Fruit fly (Drosophila melanogaster) whole organism, wandering third instar larva: ENCODE results near the gene Nak.

Source experiments
- Abd-B ChIP-seq: fragments of >200 bp; optimal IDR thresholded peaks from 2 replicates; lab custom pipeline; 2017; ENCODE audit warnings: missing biosample characterization, missing genetic modification characterization
- CG9705 ChIP-seq: fragments of 200-800 bp; sonication (Bioruptor generic); optimal IDR thresholded peaks from 2 replicates; lab custom pipeline; 2018; ENCODE audit warnings: missing biosample characterization, mild to moderate bottlenecking, missing genetic modification characterization
- CrebA ChIP-seq: fragments of 200-800 bp; sonication (Bioruptor generic); optimal IDR thresholded peaks from 2 replicates; lab custom pipeline; 2016; ENCODE audit warnings: missing biosample characterization, mild to moderate bottlenecking, missing genetic modification characterization, borderline replicate concordance
- Dfd ChIP-seq: fragments of >200 bp; optimal IDR thresholded peaks from 2 replicates; lab custom pipeline; 2017; ENCODE audit warnings: missing biosample characterization, missing genetic modification characterization
- Dif ChIP-seq: fragments of 200-275, 200-300 bp; sonication (Bioruptor generic); optimal IDR thresholded peaks from 2 replicates; lab custom pipeline; 2018; ENCODE audit warnings: missing biosample characterization, missing genetic modification characterization; ENCODE audit not compliant: partially characterized antibody
- GATAd ChIP-seq: sonication (Bioruptor generic); optimal IDR thresholded peaks from 2 replicates; lab custom pipeline; 2016; ENCODE audit warnings: missing biosample characterization, missing genetic modification characterization
- HLH106 ChIP-seq: fragments of 200-800 bp; optimal IDR thresholded peaks from 3 replicates; lab custom pipeline; 2019; ENCODE audit warnings: missing biosample characterization, mild to moderate bottlenecking, missing genetic modification characterization, moderate library complexity
- Hnf4 ChIP-seq: fragments of 200-800 bp; sonication (Bioruptor generic); optimal IDR thresholded peaks from 2 replicates; lab custom pipeline; 2016; ENCODE audit warnings: missing biosample characterization, mild to moderate bottlenecking, missing genetic modification characterization
- Hr83 ChIP-seq: fragments of 200-300 bp; sonication (Bioruptor generic); optimal IDR thresholded peaks from 2 replicates; lab custom pipeline; 2016; ENCODE audit warnings: missing biosample characterization, mild to moderate bottlenecking, missing genetic modification characterization, moderate library complexity; ENCODE audit not compliant: poor library complexity, severe bottlenecking
- Mio ChIP-seq: sonication (Bioruptor generic); optimal IDR thresholded peaks from 2 replicates; lab custom pipeline; 2016; ENCODE audit warnings: missing biosample characterization, missing genetic modification characterization
- Myc ChIP-seq: fragments of >200 bp; optimal IDR thresholded peaks from 2 replicates; lab custom pipeline; 2017
- OdsH ChIP-seq: fragments of 200-800 bp; sonication (Bioruptor generic); optimal IDR thresholded peaks from 2 replicates; lab custom pipeline; 2016; ENCODE audit warnings: missing biosample characterization, mild to moderate bottlenecking, missing genetic modification characterization
- Sp1 ChIP-seq: fragments of 200-800 bp; sonication (Bioruptor generic); optimal IDR thresholded peaks from 3 replicates; lab custom pipeline; 2019; ENCODE audit warnings: missing biosample characterization, mild to moderate bottlenecking, missing genetic modification characterization, moderate library complexity
- Vsx2 ChIP-seq: fragments of 200-300, 225-300 bp; sonication (Bioruptor generic); optimal IDR thresholded peaks from 2 replicates; lab custom pipeline; 2018; ENCODE audit warnings: missing biosample characterization, missing genetic modification characterization; ENCODE audit not compliant: partially characterized antibody
- br ChIP-seq: fragments of 200-800 bp; sonication (Bioruptor generic); optimal IDR thresholded peaks from 2 replicates; lab custom pipeline; 2016; ENCODE audit warnings: missing biosample characterization, missing genetic modification characterization
- brk ChIP-seq: fragments of 200-800 bp; sonication (Bioruptor generic); optimal IDR thresholded peaks from 2 replicates; lab custom pipeline; 2016; ENCODE audit warnings: missing biosample characterization, mild to moderate bottlenecking, missing genetic modification characterization
- dl ChIP-seq, 2 experiments: fragments of 175-275, 200-275 bp in 1 of 2; fragments of 200-275 bp in 1 of 2; sonication (Bioruptor generic); optimal IDR thresholded peaks; lab custom pipeline; 2018; ENCODE audit warnings: mild to moderate bottlenecking in 2 of 2, missing biosample characterization in 2 of 2, missing genetic modification characterization in 2 of 2, moderate library complexity in 2 of 2; ENCODE audit not compliant: partially characterized antibody in 2 of 2, insufficient read depth in 1 of 2
- dmrt93B ChIP-seq: fragments of 200-800 bp; sonication (Bioruptor generic); optimal IDR thresholded peaks from 2 replicates; lab custom pipeline; 2018; ENCODE audit warnings: missing biosample characterization, mild to moderate bottlenecking, missing genetic modification characterization
- dsf ChIP-seq: sonication (Bioruptor generic); optimal IDR thresholded peaks from 2 replicates; lab custom pipeline; 2016; ENCODE audit warnings: missing biosample characterization, missing genetic modification characterization, borderline replicate concordance
- ey ChIP-seq: fragments of 200-800 bp; sonication (Bioruptor generic); optimal IDR thresholded peaks from 2 replicates; lab custom pipeline; 2016; ENCODE audit warnings: missing biosample characterization, missing genetic modification characterization
- foxo ChIP-seq, 2 experiments: fragments of 200-800 bp; sonication (Bioruptor generic); optimal IDR thresholded peaks; 2 replicates in 1 of 2; 3 replicates in 1 of 2; lab custom pipeline; 2016 to 2017; ENCODE audit warnings: missing biosample characterization in 2 of 2, missing genetic modification characterization in 2 of 2
- fru ChIP-seq: fragments of 200-800 bp; sonication (Bioruptor generic); optimal IDR thresholded peaks from 3 replicates; lab custom pipeline; 2016; ENCODE audit warnings: missing biosample characterization, mild to moderate bottlenecking, missing genetic modification characterization
- h ChIP-seq: fragments of 200-800 bp; sonication (Bioruptor generic); optimal IDR thresholded peaks from 3 replicates; lab custom pipeline; 2016; ENCODE audit warnings: missing biosample characterization, mild to moderate bottlenecking, missing genetic modification characterization
- jim ChIP-seq: fragments of 175-275, 200-325 bp; sonication (Bioruptor generic); optimal IDR thresholded peaks from 2 replicates; lab custom pipeline; 2016; ENCODE audit warnings: missing biosample characterization, mild to moderate bottlenecking, missing genetic modification characterization
- lola ChIP-seq: fragments of >200 bp; optimal IDR thresholded peaks from 2 replicates; lab custom pipeline; 2017; ENCODE audit warnings: missing biosample characterization, missing genetic modification characterization
- pan ChIP-seq: fragments of >200 bp; optimal IDR thresholded peaks from 2 replicates; lab custom pipeline; 2017
- psq ChIP-seq: fragments of 200-800 bp; sonication (Bioruptor generic); optimal IDR thresholded peaks from 3 replicates; lab custom pipeline; 2017; ENCODE audit warnings: missing biosample characterization, mild to moderate bottlenecking, missing genetic modification characterization, moderate library complexity
- rgr ChIP-seq: fragments of 200-800 bp; sonication (Bioruptor generic); optimal IDR thresholded peaks from 3 replicates; lab custom pipeline; 2016; ENCODE audit warnings: missing biosample characterization, mild to moderate bottlenecking, missing genetic modification characterization
- sage ChIP-seq: fragments of 200-800 bp; sonication (Bioruptor generic); optimal IDR thresholded peaks from 2 replicates; lab custom pipeline; 2016; ENCODE audit warnings: missing biosample characterization, mild to moderate bottlenecking, missing genetic modification characterization
- sv ChIP-seq: fragments of 200-800 bp; sonication (Bioruptor generic); optimal IDR thresholded peaks from 3 replicates; lab custom pipeline; 2016; ENCODE audit warnings: missing biosample characterization, missing genetic modification characterization
- woc ChIP-seq: sonication (Bioruptor generic); optimal IDR thresholded peaks from 2 replicates; lab custom pipeline; 2016; ENCODE audit warnings: missing biosample characterization, mild to moderate bottlenecking, missing genetic modification characterization

The Nak gene

DNA sequence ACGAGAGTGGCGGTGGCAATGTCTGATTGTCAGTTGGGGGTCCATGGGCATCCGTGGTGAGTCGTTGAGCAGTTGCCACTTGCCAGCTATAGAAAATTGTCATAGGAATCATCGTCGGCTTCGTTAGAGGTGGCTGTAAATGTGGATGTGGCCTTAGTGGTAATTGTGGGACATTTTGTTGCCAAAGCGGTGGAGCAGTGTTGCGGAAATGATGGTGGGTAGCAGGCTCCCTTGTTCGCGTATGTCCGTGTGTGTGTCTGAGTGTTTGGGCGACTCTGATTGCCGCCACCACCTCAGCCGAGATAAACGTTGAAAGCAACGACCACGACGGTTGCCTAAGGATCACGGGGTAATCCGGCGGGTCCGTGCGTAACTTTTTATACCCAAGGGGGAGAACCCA is 48.5 kb upstream of the Nak start:
- TF ChIP-seq GATAd (no peak), Sp1 (GFP tag; lab: Kevin White, UChicago) (no peak), lola (GFP tag; lab: Kevin White, UChicago) (no peak), Myc (lab: Kevin White, UChicago) (no peak), sv (GFP tag; lab: Kevin White, UChicago) (no peak), ey (GFP tag; lab: Kevin White, UChicago) (no peak), woc (GFP tag; lab: Kevin White, UChicago) (no peak), Abd-B (GFP tag; lab: Kevin White, UChicago) (no peak), br (GFP tag; lab: Kevin White, UChicago) (no peak), HLH106 (tag; lab: Kevin White, UChicago) (no peak)
- TF ChIP-seq, all 38 proteins: peak for 0

DNA sequence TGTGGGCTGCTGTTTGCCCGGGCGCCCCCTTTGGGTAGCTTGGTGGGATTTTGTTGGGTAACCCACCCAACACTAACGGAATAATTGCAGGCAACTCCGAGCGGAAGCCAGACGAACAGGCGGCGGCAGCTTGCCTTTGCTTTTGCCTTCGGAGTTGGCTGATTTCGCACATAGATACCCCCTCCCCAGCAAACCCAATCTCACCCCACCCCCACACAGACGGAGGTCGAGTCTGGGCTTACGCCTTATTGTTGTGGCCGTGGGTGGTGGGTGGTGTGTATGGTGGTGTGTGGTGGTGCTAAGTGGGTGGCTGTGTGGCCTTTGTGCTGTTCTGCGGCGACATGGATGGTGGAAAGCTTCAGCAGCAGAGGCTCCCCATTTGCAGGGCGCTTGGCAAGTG is 47.1 kb upstream of the Nak start:
- TF ChIP-seq CrebA (no peak), dl (GFP tag; optimal IDR thresholded peaks at IDR 0.05; lab: Kevin White, UChicago; ENCODE audit: insufficient read depth in 1 of 2, partially characterized antibody in 2 of 2) (no peak), Abd-B (GFP tag; lab: Kevin White, UChicago) (no peak), dsf (GFP tag; lab: Kevin White, UChicago) (no peak), rgr (GFP tag; lab: Kevin White, UChicago) (no peak), sage (no peak), Hnf4 (GFP tag; lab: Kevin White, UChicago) (no peak), br (GFP tag; lab: Kevin White, UChicago) (no peak), psq (GFP tag; lab: Kevin White, UChicago) (no peak), brk (no peak), Dfd (GFP tag; lab: Kevin White, UChicago) (no peak), GATAd (no peak), pan (lab: Kevin White, UChicago) (no peak), dmrt93B (GFP tag; lab: Kevin White, UChicago) (no peak)

DNA sequence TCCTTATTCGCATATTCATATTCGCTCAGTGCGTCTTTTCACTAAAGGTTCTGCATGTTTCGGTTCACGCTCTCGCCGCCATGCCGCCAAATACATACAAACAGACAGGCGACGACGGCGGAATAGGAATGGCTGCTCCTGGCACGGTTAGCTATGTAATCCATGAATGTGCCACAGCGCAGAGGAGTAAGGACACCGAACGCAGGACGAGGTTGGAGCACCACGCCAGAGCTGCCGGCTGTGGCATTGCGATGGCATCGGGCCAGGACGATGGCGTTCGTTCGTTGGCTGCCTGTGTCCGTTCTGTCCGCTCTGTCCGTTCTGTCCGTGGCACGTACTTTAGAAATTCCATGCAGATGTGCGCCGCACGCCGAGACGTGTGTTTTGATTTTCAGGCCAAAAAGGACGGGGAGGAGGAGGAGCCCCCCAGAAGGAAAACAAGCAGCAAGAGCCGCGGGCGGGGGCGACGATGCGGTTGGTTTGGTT is 46.4 kb upstream of the Nak start:
- no peak for TF ChIP-seq Sp1 (GFP tag; lab: Kevin White, UChicago)
- TF ChIP-seq jim (GFP tag; lab: Kevin White, UChicago) = no peak
- peak; percentile 13 for TF ChIP-seq Vsx2 (GFP tag; lab: Kevin White, UChicago)
- no peak for TF ChIP-seq sage
- no peak for TF ChIP-seq HLH106 (tag; lab: Kevin White, UChicago)
- TF ChIP-seq, all 38 proteins: peak for 1

DNA sequence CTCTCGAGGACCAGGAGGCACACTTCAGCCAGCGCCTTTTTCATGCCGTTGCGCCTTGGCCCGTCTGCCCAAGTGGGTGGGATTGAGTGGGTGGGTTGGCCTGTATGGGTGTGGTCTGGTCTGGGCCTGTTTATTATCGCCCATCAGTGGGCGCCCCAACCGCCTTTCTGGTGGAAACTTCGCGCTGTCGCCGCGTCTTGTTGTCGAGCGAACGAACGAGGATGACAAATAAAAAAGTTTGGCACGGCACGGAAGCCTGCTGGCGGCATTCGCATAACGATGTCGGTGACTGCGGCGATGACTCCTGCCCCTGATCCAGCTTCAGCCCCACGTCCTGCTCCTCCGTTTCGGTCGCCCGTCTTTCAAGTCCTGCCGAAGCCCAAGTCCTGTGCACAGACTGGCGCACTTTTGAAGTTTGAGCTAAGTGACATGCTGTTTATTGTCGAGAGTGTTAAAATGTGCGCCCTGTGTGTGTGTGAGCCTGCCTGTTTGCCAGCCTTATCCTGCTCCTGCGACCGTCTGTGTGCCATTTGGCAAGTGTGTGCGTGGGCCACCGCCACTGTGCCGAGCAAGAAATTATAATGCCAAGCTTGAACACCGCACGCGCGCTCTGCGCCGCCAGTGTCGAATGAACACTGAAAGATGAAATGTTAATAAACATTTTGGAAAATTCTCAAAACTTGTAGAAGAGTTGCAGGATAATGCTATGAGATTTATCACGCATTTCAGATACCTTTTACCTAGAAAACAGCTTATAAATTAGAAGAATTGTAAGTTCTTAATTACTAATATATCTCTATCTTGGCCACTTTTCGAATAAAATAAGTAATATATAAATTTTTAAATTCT is 45.7 kb upstream of the Nak start:
- no peak for TF ChIP-seq Hr83 (GFP tag; lab: Kevin White, UChicago)
- no peak for TF ChIP-seq Mio
- TF ChIP-seq ey (GFP tag; lab: Kevin White, UChicago) = no peak
- peak; percentile 27 for TF ChIP-seq OdsH (GFP tag; lab: Kevin White, UChicago)
- TF ChIP-seq pan (lab: Kevin White, UChicago) = no peak
- TF ChIP-seq HLH106 (tag; lab: Kevin White, UChicago) = peak; percentile 61
- TF ChIP-seq Dif = no peak
- peak; percentile 28 for TF ChIP-seq fru (GFP tag; lab: Kevin White, UChicago)
- peak; percentile 67 for TF ChIP-seq Sp1 (GFP tag; lab: Kevin White, UChicago)
- TF ChIP-seq rgr (GFP tag; lab: Kevin White, UChicago) = peak; percentile 14
- no peak for TF ChIP-seq GATAd
- TF ChIP-seq psq (GFP tag; lab: Kevin White, UChicago) = peak; percentile 10
- TF ChIP-seq lola (GFP tag; lab: Kevin White, UChicago) = no peak
- TF ChIP-seq dmrt93B (GFP tag; lab: Kevin White, UChicago) = peak; percentile 39
- TF ChIP-seq br (GFP tag; lab: Kevin White, UChicago) = peak; percentile 3
- peak; percentile 38 for TF ChIP-seq sv (GFP tag; lab: Kevin White, UChicago)
- TF ChIP-seq h = peak; percentile 35
- no peak for TF ChIP-seq sage
- TF ChIP-seq CG9705 (GFP tag; lab: Kevin White, UChicago) = peak; percentile 2
- TF ChIP-seq foxo (GFP tag; optimal IDR thresholded peaks at IDR 0.05; lab: Kevin White, UChicago) = peak in 1 of 2 experiments; percentile 40
